Fruit fly (Drosophila melanogaster) whole organism, embryonic: ENCODE data around the gene lilli.
A peak's percentile ranks its signal among the peaks of the same experiment; 100 is the strongest.

Experiments used
- Aef1 ChIP-seq: fragments of 200-800 bp; sonication (Bioruptor generic); IDR thresholded peaks from 3 replicates; pipeline ENCODE4 v1.3.6; 2022; ENCODE audit warnings: missing biosample characterization, missing genetic modification characterization
- Awh ChIP-seq: fragments of 200-800 bp; sonication (Bioruptor generic); IDR thresholded peaks from 2 replicates; pipeline ENCODE4, ENCODE4 v1.3.6; 2022; ENCODE audit warnings: missing biosample characterization, missing genetic modification characterization
- CG10431 ChIP-seq: fragments of 200-800 bp; sonication (Bioruptor generic); optimal IDR thresholded peaks from 3 replicates; lab custom pipeline; 2018; ENCODE audit warnings: missing biosample characterization, mild to moderate bottlenecking, missing genetic modification characterization
- CG11093 ChIP-seq: fragments of 200-800 bp; sonication (Bioruptor generic); IDR thresholded peaks from 3 replicates; pipeline ENCODE4 v1.3.6; 2022; ENCODE audit warnings: missing biosample characterization, missing genetic modification characterization
- CG14050 ChIP-seq: fragments of 200-800 bp; sonication (Bioruptor generic); IDR thresholded peaks from 3 replicates; pipeline ENCODE4 v1.3.6; 2022; ENCODE audit warnings: missing biosample characterization, missing genetic modification characterization
- CG15601 ChIP-seq: fragments of 200-800 bp; sonication (Bioruptor generic); optimal IDR thresholded peaks from 3 replicates; lab custom pipeline; 2019; ENCODE audit warnings: missing biosample characterization, mild to moderate bottlenecking, missing genetic modification characterization, moderate library complexity
- CG1792 ChIP-seq: fragments of 200-800 bp; sonication (Bioruptor generic); optimal IDR thresholded peaks from 2 replicates; lab custom pipeline; 2016; ENCODE audit warnings: missing biosample characterization, missing genetic modification characterization
- CG3281 ChIP-seq: fragments of 200-800 bp; sonication (Bioruptor generic); optimal IDR thresholded peaks from 3 replicates; lab custom pipeline; 2017; ENCODE audit warnings: missing biosample characterization, mild to moderate bottlenecking, missing genetic modification characterization
- CG4328 ChIP-seq: fragments of 200-800 bp; sonication (Bioruptor generic); optimal IDR thresholded peaks from 3 replicates; lab custom pipeline; 2017; ENCODE audit warnings: missing biosample characterization, missing genetic modification reagents, missing genetic modification characterization
- CG5180 ChIP-seq: fragments of 200-800 bp; sonication (Bioruptor generic); optimal IDR thresholded peaks from 3 replicates; lab custom pipeline; 2017; ENCODE audit warnings: missing biosample characterization, missing genetic modification characterization, mild to moderate bottlenecking, moderate library complexity, missing genetic modification reagents
- CG7357 ChIP-seq: fragments of 200-800 bp; sonication (Bioruptor generic); IDR thresholded peaks from 3 replicates; pipeline ENCODE4 v1.3.6; 2022; ENCODE audit warnings: missing biosample characterization, missing genetic modification characterization
- CG7372 ChIP-seq: fragments of 200-800 bp; sonication (Bioruptor generic); IDR thresholded peaks from 2 replicates; pipeline ENCODE4 v1.3.6; 2022; ENCODE audit warnings: missing biosample characterization, missing genetic modification characterization
- CG7786 ChIP-seq: fragments of 200-800 bp; sonication (Bioruptor generic); optimal IDR thresholded peaks from 2 replicates; lab custom pipeline; 2016; ENCODE audit warnings: missing biosample characterization, missing genetic modification characterization
- CG7963 ChIP-seq: fragments of 200-800 bp; sonication (Bioruptor generic); IDR thresholded peaks from 3 replicates; pipeline ENCODE4 v1.3.6; 2022; ENCODE audit warnings: missing biosample characterization, missing genetic modification characterization; ENCODE audit not compliant: partially characterized antibody
- CG8281 ChIP-seq: fragments of 200-800 bp; sonication (Bioruptor generic); optimal IDR thresholded peaks from 2 replicates; lab custom pipeline; 2018; ENCODE audit warnings: missing biosample characterization, mild to moderate bottlenecking, missing genetic modification characterization, moderate library complexity
- CG8478 ChIP-seq: fragments of >200 bp; optimal IDR thresholded peaks from 2 replicates; lab custom pipeline; 2018
- CG9609 ChIP-seq: fragments of 200-800 bp; sonication (Bioruptor generic); optimal IDR thresholded peaks from 3 replicates; lab custom pipeline; 2016; ENCODE audit warnings: missing biosample characterization, missing genetic modification characterization
- CHES-1-like ChIP-seq: fragments of 200-800 bp; sonication (Bioruptor generic); optimal IDR thresholded peaks from 2 replicates; lab custom pipeline; 2016; ENCODE audit warnings: missing biosample characterization, missing genetic modification characterization
- Dbx ChIP-seq: fragments of 200-800 bp; sonication (Bioruptor generic); IDR thresholded peaks from 3 replicates; pipeline ENCODE4 v1.3.6; 2022; ENCODE audit warnings: missing biosample characterization, missing genetic modification characterization
- Hr3 ChIP-seq: fragments of 200-800 bp; sonication (Bioruptor generic); optimal IDR thresholded peaks from 3 replicates; lab custom pipeline; 2016; ENCODE audit warnings: missing biosample characterization, missing genetic modification characterization
- Med ChIP-seq: fragments of 200-800 bp; sonication (Bioruptor generic); peaks from one replicate; lab custom pipeline; 2016; ENCODE audit warnings: missing biosample characterization, missing genetic modification characterization, mild to moderate bottlenecking, inconsistent platforms, moderate library complexity
- NC2β ChIP-seq: fragments of 200-800 bp; sonication (Bioruptor generic); optimal IDR thresholded peaks from 2 replicates; lab custom pipeline; 2016; ENCODE audit warnings: missing biosample characterization, missing genetic modification characterization
- Oli ChIP-seq: fragments of 200-800 bp; sonication (Bioruptor generic); optimal IDR thresholded peaks from 2 replicates; lab custom pipeline; 2018; ENCODE audit warnings: missing biosample characterization, mild to moderate bottlenecking, missing genetic modification characterization, moderate library complexity
- Rfx ChIP-seq: fragments of 200-800 bp; sonication (Bioruptor generic); IDR thresholded peaks from 2 replicates; pipeline ENCODE4 v1.3.6; 2022; ENCODE audit warnings: missing biosample characterization, missing genetic modification characterization
- Sin3A ChIP-seq: fragments of >200 bp; optimal IDR thresholded peaks from 2 replicates; lab custom pipeline; 2018
- Xbp1 ChIP-seq: fragments of 200-800 bp; sonication (Bioruptor generic); optimal IDR thresholded peaks from 3 replicates; lab custom pipeline; 2016; ENCODE audit warnings: missing biosample characterization, mild to moderate bottlenecking, missing genetic modification characterization
- bcd ChIP-seq: fragments of 200-800 bp; sonication (Bioruptor generic); optimal IDR thresholded peaks from 2 replicates; lab custom pipeline; 2017; ENCODE audit warnings: missing biosample characterization, mild to moderate bottlenecking, missing genetic modification characterization
- dati ChIP-seq: fragments of 200-800 bp; sonication (Bioruptor generic); IDR thresholded peaks from 2 replicates; pipeline ENCODE4 v1.3.6; 2022; ENCODE audit warnings: missing biosample characterization, missing genetic modification characterization
- dm ChIP-seq: fragments of 200-800 bp; sonication (Bioruptor generic); optimal IDR thresholded peaks from 3 replicates; lab custom pipeline; 2016; ENCODE audit warnings: missing biosample characterization, missing genetic modification characterization
- dpn ChIP-seq, 2 experiments: fragments of 200-800 bp; sonication (Bioruptor generic); optimal IDR thresholded peaks; 3 replicates each; lab custom pipeline; 2016; ENCODE audit warnings: missing biosample characterization in 2 of 2, missing genetic modification characterization in 2 of 2
- dysf ChIP-seq: fragments of 200-800 bp; sonication (Bioruptor generic); IDR thresholded peaks from 3 replicates; pipeline ENCODE4 v1.3.6; 2022; ENCODE audit warnings: missing biosample characterization, missing genetic modification characterization
- ems ChIP-seq: fragments of 200-800 bp; sonication (Bioruptor generic); optimal IDR thresholded peaks from 3 replicates; lab custom pipeline; 2016; ENCODE audit warnings: missing biosample characterization, missing genetic modification characterization
- fd102C ChIP-seq: fragments of 200-800 bp; sonication (Bioruptor generic); optimal IDR thresholded peaks from 2 replicates; lab custom pipeline; 2018; ENCODE audit warnings: missing biosample characterization, mild to moderate bottlenecking, missing genetic modification characterization, moderate library complexity
- fru ChIP-seq: fragments of >200 bp; optimal IDR thresholded peaks from 2 replicates; lab custom pipeline; 2017
- gce ChIP-seq: fragments of 200-800 bp; sonication (Bioruptor generic); IDR thresholded peaks from 3 replicates; pipeline ENCODE4 v1.3.6; 2022; ENCODE audit warnings: missing biosample characterization, missing genetic modification characterization
- gcm2 ChIP-seq: fragments of 200-800 bp; sonication (Bioruptor generic); optimal IDR thresholded peaks from 2 replicates; lab custom pipeline; 2016; ENCODE audit warnings: missing biosample characterization, missing genetic modification characterization
- gro ChIP-seq: fragments of 200-800 bp; sonication (Bioruptor generic); optimal IDR thresholded peaks from 2 replicates; lab custom pipeline; 2016; ENCODE audit warnings: missing biosample characterization, missing genetic modification characterization
- ham ChIP-seq: fragments of 200-800 bp; sonication (Bioruptor generic); IDR thresholded peaks from 2 replicates; pipeline ENCODE4 v1.3.6; 2022; ENCODE audit warnings: missing biosample characterization, missing genetic modification characterization
- ind ChIP-seq: fragments of 200-800 bp; sonication (Bioruptor generic); optimal IDR thresholded peaks from 3 replicates; lab custom pipeline; 2016; ENCODE audit warnings: missing biosample characterization, missing genetic modification characterization
- kah ChIP-seq: fragments of 200-800 bp; sonication (Bioruptor generic); optimal IDR thresholded peaks from 2 replicates; lab custom pipeline; 2018; ENCODE audit warnings: missing biosample characterization, mild to moderate bottlenecking, missing genetic modification characterization
- kni ChIP-seq: fragments of 200-800 bp; sonication (Bioruptor generic); optimal IDR thresholded peaks from 3 replicates; lab custom pipeline; 2017; ENCODE audit warnings: mild to moderate bottlenecking, missing biosample characterization, missing genetic modification reagents, missing genetic modification characterization
- lmd ChIP-seq: fragments of 200-800 bp; sonication (Bioruptor generic); IDR thresholded peaks from 2 replicates; pipeline ENCODE4 v1.3.6; 2022; ENCODE audit warnings: missing biosample characterization, missing genetic modification characterization
- maf-S ChIP-seq: fragments of 200-800 bp; sonication (Bioruptor generic); optimal IDR thresholded peaks from 2 replicates; lab custom pipeline; 2016; ENCODE audit warnings: missing biosample characterization, missing genetic modification characterization
- nerfin-2 ChIP-seq: fragments of 200-800 bp; sonication (Bioruptor generic); IDR thresholded peaks from 2 replicates; pipeline ENCODE4 v1.3.6; 2022; ENCODE audit warnings: missing biosample characterization, missing genetic modification characterization; ENCODE audit not compliant: partially characterized antibody
- nmo ChIP-seq: fragments of 200-800 bp; sonication (Bioruptor generic); optimal IDR thresholded peaks from 2 replicates; lab custom pipeline; 2018; ENCODE audit warnings: missing biosample characterization, mild to moderate bottlenecking, missing genetic modification characterization, moderate library complexity
- ranshi ChIP-seq: fragments of 200-800 bp; sonication (Bioruptor generic); IDR thresholded peaks from 2 replicates; pipeline ENCODE4 v1.3.6; 2022; ENCODE audit warnings: missing biosample characterization, missing genetic modification characterization
- sd ChIP-seq: fragments of 200-800 bp; sonication (Bioruptor generic); optimal IDR thresholded peaks from 3 replicates; lab custom pipeline; 2018; ENCODE audit warnings: missing biosample characterization, mild to moderate bottlenecking, missing genetic modification characterization, moderate library complexity
- sim ChIP-seq: fragments of 200-800 bp; sonication (Bioruptor generic); IDR thresholded peaks from 2 replicates; pipeline ENCODE4 v1.3.6; 2022; ENCODE audit warnings: missing biosample characterization, missing genetic modification characterization
- sug ChIP-seq: fragments of 200-800 bp; optimal IDR thresholded peaks from 2 replicates; lab custom pipeline; 2019; ENCODE audit warnings: missing biosample characterization, mild to moderate bottlenecking, missing genetic modification characterization, moderate library complexity
- tin ChIP-seq: fragments of 200-800 bp; sonication (Bioruptor generic); optimal IDR thresholded peaks from 3 replicates; lab custom pipeline; 2016; ENCODE audit warnings: missing biosample characterization, missing genetic modification characterization
- toy ChIP-seq: fragments of 200-800 bp; sonication (Bioruptor generic); IDR thresholded peaks from 2 replicates; pipeline ENCODE4 v1.3.6; 2022; ENCODE audit warnings: missing biosample characterization, missing genetic modification characterization
- vnd ChIP-seq: fragments of 200-800 bp; sonication (Bioruptor generic); IDR thresholded peaks from 3 replicates; pipeline ENCODE4 v1.3.6; 2022; ENCODE audit warnings: missing biosample characterization, missing genetic modification characterization; ENCODE audit not compliant: partially characterized antibody

Gene lilli

DNA sequence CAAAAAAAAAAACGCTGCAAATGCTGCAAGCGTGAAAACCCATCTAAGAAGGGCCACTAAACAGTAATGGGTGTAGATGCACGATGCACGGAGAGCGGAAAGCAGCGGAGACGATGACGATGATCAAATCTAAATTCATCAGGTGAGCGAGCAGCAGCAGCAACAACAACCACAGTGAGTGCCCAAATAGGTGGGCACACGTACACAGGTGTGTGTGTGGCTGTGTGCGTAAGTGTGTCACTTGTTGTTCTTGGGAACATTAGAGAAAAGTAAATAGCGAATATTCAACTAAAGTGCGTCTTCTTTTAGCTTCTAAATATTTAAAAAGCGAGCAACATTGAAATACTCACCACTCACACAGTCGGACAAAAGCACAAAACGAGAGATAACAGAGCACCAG lies 107.5 kb downstream of the lilli start (continued):
- TF ChIP-seq ems (GFP tag; lab: Kevin White, UChicago) (no peak), gcm2 (GFP tag; lab: Kevin White, UChicago) (no peak), CG4328 (GFP tag; lab: Kevin White, UChicago) (peak; percentile 8), sug (tag; lab: Kevin White, UChicago) (peak; percentile 13), Xbp1 (no peak), CG7963 (GFP tag; lab: Robert Waterston, UW) (no peak), CHES-1-like (GFP tag; lab: Kevin White, UChicago) (peak; percentile 5), vnd (GFP tag; lab: Robert Waterston, UW) (no peak), CG5180 (GFP tag; lab: Kevin White, UChicago) (no peak), dpn (GFP tag; optimal IDR thresholded peaks at IDR 0.05; lab: Kevin White, UChicago) (no peak), Aef1 (GFP tag; lab: Robert Waterston, UW) (0 out of 3 replicates have a peak, but pooled peaks have one; percentile 29), tin (GFP tag; lab: Kevin White, UChicago) (no peak), CG8281 (tag; lab: Kevin White, UChicago) (no peak), sim (GFP tag; lab: Robert Waterston, UW) (no peak), kah (peak; percentile 36), ind (GFP tag; lab: Kevin White, UChicago) (no peak), CG14050 (no peak), ham (GFP tag; lab: Robert Waterston, UW) (no peak), gce (GFP tag; lab: Robert Waterston, UW) (0 out of 3 replicates have a peak, but pooled peaks have one; percentile 26), CG9609 (GFP tag; lab: Kevin White, UChicago) (no peak), Sin3A (no peak)

DNA sequence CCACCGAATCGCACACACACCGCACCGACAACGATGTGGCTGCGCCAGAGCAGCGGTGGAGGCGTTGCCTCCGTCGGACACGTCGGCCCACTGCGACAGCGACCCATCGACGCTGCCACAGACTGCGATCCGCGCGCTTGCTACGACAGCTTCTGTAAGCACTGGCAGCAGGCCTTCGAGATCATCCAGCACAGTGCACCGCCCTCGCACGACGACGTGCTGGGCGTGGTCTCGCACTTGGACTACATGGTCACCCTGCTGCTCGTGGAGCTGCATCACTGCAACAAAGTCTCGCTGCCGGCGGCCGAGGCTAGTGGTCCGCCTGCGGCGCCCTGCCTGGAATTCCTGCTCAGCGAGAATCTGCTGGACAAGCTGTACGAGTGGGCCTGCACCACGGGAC lies 108.0 kb downstream of the lilli start:
- TF ChIP-seq kni (GFP tag; lab: Kevin White, UChicago) (no peak), sd (tag; lab: Kevin White, UChicago) (no peak), Dbx (GFP tag; lab: Robert Waterston, UW) (peak; percentile 22; the same call in 1 of the 3 replicates), CG7372 (no peak), maf-S (no peak), CG11093 (GFP tag; lab: Robert Waterston, UW) (0 out of 3 replicates have a peak, but pooled peaks have one; percentile 21), Med (GFP tag; lab: Kevin White, UChicago) (peak; percentile 44), gce (GFP tag; lab: Robert Waterston, UW) (no peak), CG8478 (lab: Kevin White, UChicago) (peak; percentile 82), ranshi (GFP tag; lab: Robert Waterston, UW) (no peak), bcd (no peak), CG7786 (GFP tag; lab: Kevin White, UChicago) (no peak), CG7357 (0 out of 3 replicates have a peak, but pooled peaks have one; percentile 15), dysf (GFP tag; lab: Robert Waterston, UW) (no peak), dati (GFP tag; lab: Robert Waterston, UW) (no peak), CG15601 (tag; lab: Kevin White, UChicago) (no peak), Awh (GFP tag; lab: Robert Waterston, UW) (peak; percentile 52; the same call in 1 of the 2 replicates), toy (GFP tag; lab: Robert Waterston, UW) (0 out of 2 replicates have a peak, but pooled peaks have one; percentile 20), lmd (GFP tag; lab: Robert Waterston, UW) (no peak)

DNA sequence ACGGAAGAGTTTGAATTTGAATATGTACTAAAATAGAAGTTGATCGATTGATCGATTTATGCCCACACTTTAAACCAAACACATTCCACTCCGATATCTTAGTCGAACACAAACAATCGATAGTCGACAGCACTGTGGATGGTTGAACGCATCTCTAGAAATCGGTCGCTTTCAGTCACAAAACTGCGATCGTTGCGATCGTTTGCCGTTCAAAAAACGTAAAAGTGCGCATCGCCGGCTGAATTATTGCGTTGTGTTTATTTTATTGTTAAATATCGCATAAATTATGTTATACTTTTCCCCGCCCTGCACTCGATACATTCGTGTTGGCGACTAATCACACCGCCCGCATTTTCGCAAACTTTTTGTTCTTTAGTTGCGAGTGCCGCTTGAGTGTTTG lies 113.4 kb downstream of the lilli start, which contains the start of gene Ccdc85:
Gene Ccdc85, plus strand, starts transcription at position 174 of the 400 bp plus-strand sequence.
- TF ChIP-seq Oli (tag; lab: Kevin White, UChicago) (no peak), Rfx (GFP tag; lab: Robert Waterston, UW) (peak; percentile 19; the same call in 1 of the 2 replicates), dm (GFP tag; lab: Kevin White, UChicago) (no peak), CG1792 (GFP tag; lab: Kevin White, UChicago) (no peak), gro (GFP tag; lab: Kevin White, UChicago) (peak; percentile 8), fru (lab: Kevin White, UChicago) (no peak), nerfin-2 (GFP tag; lab: Robert Waterston, UW) (peak; percentile 99), CG3281 (GFP tag; lab: Kevin White, UChicago) (no peak), Hr3 (no peak), NC2β (GFP tag; lab: Kevin White, UChicago) (peak; percentile 26), fd102C (GFP tag; lab: Kevin White, UChicago) (no peak), CG10431 (GFP tag; lab: Kevin White, UChicago) (no peak), nmo (GFP tag; lab: Kevin White, UChicago) (peak; percentile 15)
